Worm (Caenorhabditis elegans): ENCODE data around the gene T16G12.7.

- TF ChIP-seq tbx-2 (tag; optimal IDR thresholded peaks at IDR 0.05) (no peak), unc-86 (tag; optimal IDR thresholded peaks at IDR 0.05) (no peak), unc-55 (GFP tag; optimal IDR thresholded peaks at IDR 0.05) (no peak), C38D4.7 (GFP tag; optimal IDR thresholded peaks at IDR 0.05) (no peak), pat-9 (tag; optimal IDR thresholded peaks at IDR 0.05) (no peak), elt-4 (tag; optimal IDR thresholded peaks at IDR 0.05) (no peak), ama-1 (optimal IDR thresholded peaks at IDR 0.05) (no peak), ceh-48 (tag; optimal IDR thresholded peaks at IDR 0.05) (no peak), fkh-6 (tag; optimal IDR thresholded peaks at IDR 0.05) (no peak), syd-9 (tag; optimal IDR thresholded peaks at IDR 0.05) (no peak), nfya-1 (tag; optimal IDR thresholded peaks at IDR 0.05) (no peak), pax-1 (tag; optimal IDR thresholded peaks at IDR 0.05) (no peak), sox-4 (tag; optimal IDR thresholded peaks at IDR 0.05) (no peak)
Measured at ce11 chrIII:10060573-10060972, 20.7 kb upstream of the T16G12.7 start, which contains the start of gene T16G12.13.

All from whole organism, late embryonic.